Fruit fly (Drosophila melanogaster): ENCODE data around the gene CG45064.
A peak's percentile ranks its signal among the peaks of the same experiment; 100 is the strongest.

- TF ChIP-seq knrl (GFP tag; IDR thresholded peaks at IDR 0.05; ENCODE audit: partially characterized antibody) = no peak
- no peak for TF ChIP-seq chn (GFP tag; optimal IDR thresholded peaks at IDR 0.05)
- no peak for TF ChIP-seq dmrt99B (tag; optimal IDR thresholded peaks at IDR 0.05)
- no peak for TF ChIP-seq CG7839 (tag; optimal IDR thresholded peaks at IDR 0.05)
- no peak for TF ChIP-seq sc (optimal IDR thresholded peaks at IDR 0.05)
- TF ChIP-seq sc (GFP tag; optimal IDR thresholded peaks at IDR 0.05) = no peak
- peak; percentile 53 for TF ChIP-seq sqz (GFP tag; optimal IDR thresholded peaks at IDR 0.05)
- TF ChIP-seq fru (optimal IDR thresholded peaks at IDR 0.05) = no peak
- TF ChIP-seq CG1024 (GFP tag; IDR thresholded peaks at IDR 0.05) = no peak
- TF ChIP-seq bab2 (GFP tag; optimal IDR thresholded peaks at IDR 0.05) = no peak
- no peak for TF ChIP-seq CG10321 (GFP tag; IDR thresholded peaks at IDR 0.05)
- no peak for TF ChIP-seq Atf6 (GFP tag; IDR thresholded peaks at IDR 0.05)
- TF ChIP-seq crp (GFP tag; optimal IDR thresholded peaks at IDR 0.05) = no peak
- TF ChIP-seq dpn (GFP tag; optimal IDR thresholded peaks at IDR 0.05) = no peak
Measured at dm6 chrX:14868414-14868813, 14.0 kb downstream of the CG45064 start.
